Worm (Caenorhabditis elegans): ENCODE results near the gene bath-26.

DNA sequence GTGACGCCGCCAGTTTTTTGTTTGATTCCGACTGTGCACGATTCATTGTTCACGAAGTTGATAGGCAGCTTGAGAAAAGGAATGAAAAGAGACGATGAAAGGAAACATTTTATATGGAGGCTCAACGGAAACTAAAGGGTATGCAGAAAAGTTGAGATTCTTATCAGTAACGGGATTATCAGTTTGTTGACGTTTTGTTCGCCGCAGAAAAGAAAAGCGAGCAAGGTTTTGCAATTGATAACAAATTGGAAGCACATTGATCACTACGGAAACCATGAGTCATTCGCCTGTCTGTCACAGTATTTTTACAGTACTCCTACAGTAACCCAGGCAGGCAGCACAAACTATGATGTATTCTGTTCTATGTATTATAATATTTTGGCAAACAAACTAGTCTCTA, 35.4 kb upstream of the bath-26 start:
- TF ChIP-seq hmg-4 (GFP tag; optimal IDR thresholded peaks at IDR 0.05) (no peak), ets-7 (tag; optimal IDR thresholded peaks at IDR 0.05) (no peak), tbx-37 (GFP tag; conservative IDR thresholded peaks at IDR 0.05) (no peak), ceh-36 (tag; optimal IDR thresholded peaks at IDR 0.05) (no peak), sea-1 (GFP tag; conservative IDR thresholded peaks at IDR 0.05) (no peak), B0310.2 (tag; optimal IDR thresholded peaks at IDR 0.05) (no peak), tbx-11 (GFP tag; IDR thresholded peaks at IDR 0.05) (no peak), ama-1 (optimal IDR thresholded peaks at IDR 0.05) (no peak)
